Fruit fly (Drosophila melanogaster): ENCODE measurements around the gene CG14937.

The CG14937 gene

DNA sequence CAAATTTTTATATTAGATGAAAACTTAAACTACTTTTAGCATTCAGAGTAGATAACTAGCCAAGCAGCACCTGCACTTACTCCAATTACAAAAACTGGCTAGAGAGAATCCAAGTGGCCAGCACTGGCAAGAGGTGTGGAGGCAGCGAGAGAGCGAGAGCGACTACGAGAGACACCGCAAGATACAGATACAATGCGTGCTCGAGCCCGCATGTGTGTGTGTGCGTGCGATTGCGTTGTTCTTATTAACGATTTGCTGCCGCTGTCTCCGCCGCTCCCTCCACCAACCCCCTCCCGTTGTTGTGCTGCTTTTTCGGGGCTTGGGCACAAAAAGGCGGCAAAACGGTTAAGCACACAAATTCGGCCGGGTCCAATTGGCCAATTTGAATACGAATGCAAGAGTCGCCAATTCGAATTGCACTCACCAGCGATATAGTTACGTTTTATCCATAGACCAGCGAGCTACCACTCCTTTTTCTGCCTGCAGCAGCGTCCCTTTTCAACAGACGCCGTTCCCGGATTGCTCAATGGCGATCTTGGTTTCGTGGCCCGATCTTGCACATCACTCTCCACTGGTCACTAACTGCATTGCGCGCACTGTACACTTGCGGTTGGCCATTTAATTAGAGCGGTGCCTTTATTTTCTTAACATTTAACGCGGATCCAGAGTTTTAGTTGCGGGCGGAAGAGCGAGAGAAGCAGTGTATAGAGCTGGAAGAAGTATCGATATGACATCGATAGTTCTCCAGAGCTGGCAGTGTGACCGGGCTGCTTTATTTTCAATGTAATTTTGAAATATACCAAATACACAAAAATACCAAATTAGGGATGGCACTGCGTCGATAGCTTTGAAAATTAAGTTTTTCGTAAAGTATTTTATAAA lies 15.1 kb upstream of the CG14937 start, which contains the start of gene crol:
Gene crol (minus strand): TSS at position 737 of the 882 bp plus-strand sequence.
- TF ChIP-seq CG8632 (GFP tag; optimal IDR thresholded peaks at IDR 0.05) (no peak), Sox14 (GFP tag; optimal IDR thresholded peaks at IDR 0.05) (peak; percentile 8), CG10669 (GFP tag; optimal IDR thresholded peaks at IDR 0.05) (no peak), lz (GFP tag; optimal IDR thresholded peaks at IDR 0.05) (no peak), Blimp-1 (GFP tag; optimal IDR thresholded peaks at IDR 0.05) (no peak), achi (GFP tag; optimal IDR thresholded peaks at IDR 0.05) (no peak), CG4318 (GFP tag; optimal IDR thresholded peaks at IDR 0.05) (no peak), fkh (GFP tag; optimal IDR thresholded peaks at IDR 0.05) (peak; percentile 23), vri (GFP tag; optimal IDR thresholded peaks at IDR 0.05) (peak; percentile 71), salr (GFP tag; optimal IDR thresholded peaks at IDR 0.05) (no peak), acj6 (GFP tag; optimal IDR thresholded peaks at IDR 0.05) (no peak), CG6854 (GFP tag; optimal IDR thresholded peaks at IDR 0.05) (peak; percentile 5), CG15336 (GFP tag; IDR thresholded peaks at IDR 0.05) (0 out of 2 replicates have a peak, but pooled peaks have one; percentile 26), CG6276 (GFP tag; optimal IDR thresholded peaks at IDR 0.05) (no peak), eg (GFP tag; IDR thresholded peaks at IDR 0.05) (peak; percentile 50; the same call in 1 of the 3 replicates), Eip78C (GFP tag) (peak; percentile 85), cyc (GFP tag; optimal IDR thresholded peaks at IDR 0.05) (peak; percentile 4), Sox15 (GFP tag; optimal IDR thresholded peaks at IDR 0.05) (no peak), dac (GFP tag; optimal IDR thresholded peaks at IDR 0.05) (no peak), CG34406 (GFP tag; optimal IDR thresholded peaks at IDR 0.05) (no peak), pdm3 (GFP tag; optimal IDR thresholded peaks at IDR 0.05) (peak; percentile 6), Hr38 (GFP tag; optimal IDR thresholded peaks at IDR 0.05) (no peak), CG11762 (GFP tag; optimal IDR thresholded peaks at IDR 0.05; ENCODE audit: insufficient read depth) (no peak), CG10631 (GFP tag; optimal IDR thresholded peaks at IDR 0.05) (no peak), CG31627 (GFP tag; optimal IDR thresholded peaks at IDR 0.05) (no peak), ss (GFP tag; optimal IDR thresholded peaks at IDR 0.05) (peak; percentile 66 to 82), CG8319 (GFP tag; optimal IDR thresholded peaks at IDR 0.05) (no peak), CG16779 (tag; optimal IDR thresholded peaks at IDR 0.05) (no peak), svp (GFP tag) (no peak), Sox102F (GFP tag; optimal IDR thresholded peaks at IDR 0.05) (no peak), CG11294 (GFP tag; IDR thresholded peaks at IDR 0.05) (no peak), topi (GFP tag; optimal IDR thresholded peaks at IDR 0.05) (no peak), Hr39 (GFP tag; optimal IDR thresholded peaks at IDR 0.05) (no peak), CG11902 (GFP tag; optimal IDR thresholded peaks at IDR 0.05) (no peak), Ets96B (tag; optimal IDR thresholded peaks at IDR 0.05) (no peak), CG6792 (GFP tag; optimal IDR thresholded peaks at IDR 0.05) (no peak), Eip93F (GFP tag; optimal IDR thresholded peaks at IDR 0.05) (peak; percentile 19), Ets21C (GFP tag; optimal IDR thresholded peaks at IDR 0.05) (no peak), Gug (GFP tag; IDR thresholded peaks at IDR 0.05) (no peak), fd59A (GFP tag; optimal IDR thresholded peaks at IDR 0.05) (no peak), fd85E (GFP tag; optimal IDR thresholded peaks at IDR 0.05) (no peak), CG3032 (tag; optimal IDR thresholded peaks at IDR 0.05) (no peak), dsx (GFP tag; optimal IDR thresholded peaks at IDR 0.05; ENCODE audit: poor library complexity, severe bottlenecking) (peak; percentile 17), spab (GFP tag; optimal IDR thresholded peaks at IDR 0.05) (no peak), CG6808 (GFP tag; optimal IDR thresholded peaks at IDR 0.05) (peak; percentile 28), CG7368 (GFP tag; optimal IDR thresholded peaks at IDR 0.05) (no peak), esn (GFP tag; optimal IDR thresholded peaks at IDR 0.05) (peak; percentile 31), CG32006 (GFP tag; optimal IDR thresholded peaks at IDR 0.05) (no peak), CG9139 (GFP tag; optimal IDR thresholded peaks at IDR 0.05) (peak; percentile 29), CG6163 (GFP tag; IDR thresholded peaks at IDR 0.05) (peak; percentile 58; the same call in 2 of the 3 replicates)

All from whole organism, prepupa.